4 fruit fly cellular contexts compared by ENCODE assay signal in genomic region chr3L:20185206-20185868, dm6.
TF ChIP-seq lines count a peak whose summit lies in the region.

No protein-coding gene starts in this region.

TF ChIP-seq in whole organism, adult, 20 proteins besides CTCF, POLR2A, EP300 and RAD21 (continued from another document):
- no peak for TF ChIP-seq tj (GFP tag; optimal IDR thresholded peaks at IDR 0.05; lab: Kevin White, UChicago)

TF ChIP-seq in whole organism, embryonic, 481 proteins besides CTCF, POLR2A, EP300 and RAD21 (continued from another document and continues in another):
- TF ChIP-seq CG6175 (GFP tag; IDR thresholded peaks at IDR 0.05; lab: Robert Waterston, UW) (no peak), knrl (GFP tag; IDR thresholded peaks at IDR 0.05; lab: Robert Waterston, UW; ENCODE audit: partially characterized antibody) (no peak), CG34224 (GFP tag; IDR thresholded peaks at IDR 0.05; lab: Robert Waterston, UW; ENCODE audit: partially characterized antibody) (no peak), nmo (GFP tag; optimal IDR thresholded peaks at IDR 0.05; lab: Kevin White, UChicago) (peak; percentile 71), Hr3 (GFP tag; optimal IDR thresholded peaks at IDR 0.05; lab: Kevin White, UChicago) (peak; percentile 46), CG9932 (GFP tag; IDR thresholded peaks at IDR 0.05; lab: Robert Waterston, UW) (peak; percentile 61), CG2202 (tag; optimal IDR thresholded peaks at IDR 0.05; lab: Kevin White, UChicago) (no peak), Ets97D (GFP tag; optimal IDR thresholded peaks at IDR 0.05; lab: Kevin White, UChicago) (no peak), HHEX (GFP tag; optimal IDR thresholded peaks at IDR 0.05; lab: Kevin White, UChicago) (peak; percentile 61), CG9817 (tag; optimal IDR thresholded peaks at IDR 0.05; lab: Kevin White, UChicago) (peak; percentile 36), CG11456 (GFP tag; IDR thresholded peaks at IDR 0.05; lab: Robert Waterston, UW) (0 out of 3 replicates have a peak, but pooled peaks have one; percentile 36), CG34422 (GFP tag; IDR thresholded peaks at IDR 0.05; lab: Robert Waterston, UW) (peak; percentile 48; the same call in 1 of the 3 replicates), CG6683 (GFP tag; optimal IDR thresholded peaks at IDR 0.05; lab: Kevin White, UChicago) (peak; percentile 0), schlank (tag; optimal IDR thresholded peaks at IDR 0.05; lab: Kevin White, UChicago) (peak; percentile 10), CG10543 (GFP tag; optimal IDR thresholded peaks at IDR 0.05; lab: Kevin White, UChicago) (peak; percentile 43), CG3163 (GFP tag; optimal IDR thresholded peaks at IDR 0.05; lab: Kevin White, UChicago) (no peak), CG2712 (tag; optimal IDR thresholded peaks at IDR 0.05; lab: Kevin White, UChicago) (peak; percentile 13), Ravus (GFP tag; IDR thresholded peaks at IDR 0.05; lab: Robert Waterston, UW) (no peak; the same call in 1 of the 2 replicates), Atf3 (GFP tag; optimal IDR thresholded peaks at IDR 0.05; lab: Kevin White, UChicago) (no peak), CG10321 (GFP tag; IDR thresholded peaks at IDR 0.05; lab: Robert Waterston, UW) (no peak), CG13894 (tag; optimal IDR thresholded peaks at IDR 0.05; lab: Kevin White, UChicago) (peak; percentile 56), Mrtf (GFP tag; IDR thresholded peaks at IDR 0.05; lab: Robert Waterston, UW) (no peak), pho (GFP tag; optimal IDR thresholded peaks at IDR 0.05; lab: Kevin White, UChicago) (peak; percentile 60), B-H2 (GFP tag; optimal IDR thresholded peaks at IDR 0.05; lab: Kevin White, UChicago) (peak; percentile 18), CG11398 (GFP tag; optimal IDR thresholded peaks at IDR 0.05; lab: Kevin White, UChicago) (no peak), CG2116 (GFP tag; optimal IDR thresholded peaks at IDR 0.05; lab: Kevin White, UChicago) (peak; percentile 37), dimm (GFP tag; IDR thresholded peaks at IDR 0.05; lab: Robert Waterston, UW) (no peak), sd (tag; optimal IDR thresholded peaks at IDR 0.05; lab: Kevin White, UChicago) (no peak), dan (GFP tag; IDR thresholded peaks at IDR 0.05; lab: Robert Waterston, UW) (no peak), eve (GFP tag; optimal IDR thresholded peaks at IDR 0.05; lab: Kevin White, UChicago) (peak in 1 of 2 experiments; percentile 81), exex (tag; optimal IDR thresholded peaks at IDR 0.05; lab: Kevin White, UChicago) (no peak), Camta (GFP tag; optimal IDR thresholded peaks at IDR 0.05; lab: Kevin White, UChicago) (no peak), Six4 (GFP tag; optimal IDR thresholded peaks at IDR 0.05; lab: Kevin White, UChicago) (no peak), Hand (GFP tag; optimal IDR thresholded peaks at IDR 0.05; lab: Kevin White, UChicago) (peak; percentile 71), CG33557 (GFP tag; optimal IDR thresholded peaks at IDR 0.05; lab: Kevin White, UChicago) (no peak), gfzf (GFP tag; optimal IDR thresholded peaks at IDR 0.05; lab: Kevin White, UChicago) (no peak), CG10565 (GFP tag; optimal IDR thresholded peaks at IDR 0.05; lab: Kevin White, UChicago) (no peak), CG18599 (GFP tag; optimal IDR thresholded peaks at IDR 0.05; lab: Kevin White, UChicago) (peak; percentile 82), Vsx1 (GFP tag; optimal IDR thresholded peaks at IDR 0.05; lab: Kevin White, UChicago) (no peak), mam (GFP tag; optimal IDR thresholded peaks at IDR 0.05; lab: Kevin White, UChicago) (no peak), jumu (GFP tag; optimal IDR thresholded peaks at IDR 0.05; lab: Kevin White, UChicago) (no peak), HmgD (GFP tag; optimal IDR thresholded peaks at IDR 0.05; lab: Kevin White, UChicago) (no peak), CG17912 (GFP tag; optimal IDR thresholded peaks at IDR 0.05; lab: Kevin White, UChicago) (no peak), ase (GFP tag; IDR thresholded peaks at IDR 0.05; lab: Robert Waterston, UW) (no peak)

TF ChIP-seq in whole organism, prepupa, 60 proteins besides CTCF, POLR2A, EP300 and RAD21 (continued from another document):
- TF ChIP-seq CG3032 (tag; optimal IDR thresholded peaks at IDR 0.05; lab: Kevin White, UChicago), result peak; percentile 38
- peak; percentile 45 for TF ChIP-seq CG10669 (GFP tag; optimal IDR thresholded peaks at IDR 0.05; lab: Kevin White, UChicago)
- TF ChIP-seq Sox15 (GFP tag; optimal IDR thresholded peaks at IDR 0.05; lab: Kevin White, UChicago), result peak; percentile 66
- peak; percentile 60 for TF ChIP-seq Ets96B (tag; optimal IDR thresholded peaks at IDR 0.05; lab: Kevin White, UChicago)
- peak; percentile 48 for TF ChIP-seq Hr39 (GFP tag; optimal IDR thresholded peaks at IDR 0.05; lab: Kevin White, UChicago)
- TF ChIP-seq dsx (GFP tag; optimal IDR thresholded peaks at IDR 0.05; lab: Kevin White, UChicago; ENCODE audit: poor library complexity, severe bottlenecking), result peak; percentile 41
- TF ChIP-seq fkh (GFP tag; optimal IDR thresholded peaks at IDR 0.05; lab: Kevin White, UChicago), result no peak
- no peak for TF ChIP-seq CG9139 (GFP tag; optimal IDR thresholded peaks at IDR 0.05; lab: Kevin White, UChicago)
- peak; percentile 71 for TF ChIP-seq CG15336 (GFP tag; IDR thresholded peaks at IDR 0.05; lab: Robert Waterston, UW)
- peak; percentile 76 for TF ChIP-seq CG8119 (GFP tag; IDR thresholded peaks at IDR 0.05; lab: Robert Waterston, UW)
- peak; percentile 72 for TF ChIP-seq CG8632 (GFP tag; optimal IDR thresholded peaks at IDR 0.05; lab: Kevin White, UChicago)
- peak; percentile 30 for TF ChIP-seq Ets21C (GFP tag; optimal IDR thresholded peaks at IDR 0.05; lab: Kevin White, UChicago)
- peak; percentile 95 for TF ChIP-seq Eip78C (GFP tag; lab: Kevin White, UChicago)
- TF ChIP-seq fd85E (GFP tag; optimal IDR thresholded peaks at IDR 0.05; lab: Kevin White, UChicago), result no peak
- TF ChIP-seq acj6 (GFP tag; optimal IDR thresholded peaks at IDR 0.05; lab: Kevin White, UChicago), result peak; percentile 81
- no peak for TF ChIP-seq Gug (GFP tag; IDR thresholded peaks at IDR 0.05; lab: Robert Waterston, UW)
- TF ChIP-seq CG6854 (GFP tag; optimal IDR thresholded peaks at IDR 0.05; lab: Kevin White, UChicago), result no peak
- TF ChIP-seq CG1621 (tag; optimal IDR thresholded peaks at IDR 0.05; lab: Kevin White, UChicago), result peak; percentile 66
- peak; percentile 64 for TF ChIP-seq fd59A (GFP tag; optimal IDR thresholded peaks at IDR 0.05; lab: Kevin White, UChicago)
- 0 out of 3 replicates have a peak, but pooled peaks have one; percentile 42 for TF ChIP-seq CG6163 (GFP tag; IDR thresholded peaks at IDR 0.05; lab: Robert Waterston, UW)
- TF ChIP-seq CG6808 (GFP tag; optimal IDR thresholded peaks at IDR 0.05; lab: Kevin White, UChicago), result no peak
- peak; percentile 11 for TF ChIP-seq Lpt (GFP tag; optimal IDR thresholded peaks at IDR 0.05; lab: Kevin White, UChicago)
- TF ChIP-seq esn (GFP tag; optimal IDR thresholded peaks at IDR 0.05; lab: Kevin White, UChicago), result peak; percentile 63
- peak; percentile 39 to 68 for TF ChIP-seq ss (GFP tag; optimal IDR thresholded peaks at IDR 0.05; lab: Kevin White, UChicago)
- TF ChIP-seq Blimp-1 (GFP tag; optimal IDR thresholded peaks at IDR 0.05; lab: Kevin White, UChicago), result no peak
- TF ChIP-seq CG11294 (GFP tag; IDR thresholded peaks at IDR 0.05; lab: Robert Waterston, UW), result no peak
- no peak for TF ChIP-seq CG11762 (GFP tag; optimal IDR thresholded peaks at IDR 0.05; lab: Kevin White, UChicago; ENCODE audit: insufficient read depth)
- TF ChIP-seq eg (GFP tag; IDR thresholded peaks at IDR 0.05; lab: Robert Waterston, UW), result no peak
- TF ChIP-seq CG32006 (GFP tag; optimal IDR thresholded peaks at IDR 0.05; lab: Kevin White, UChicago), result peak; percentile 87
- TF ChIP-seq achi (GFP tag; optimal IDR thresholded peaks at IDR 0.05; lab: Kevin White, UChicago), result peak; percentile 73
- TF ChIP-seq Eip93F (GFP tag; optimal IDR thresholded peaks at IDR 0.05; lab: Kevin White, UChicago), result no peak
- no peak for TF ChIP-seq Hr38 (GFP tag; optimal IDR thresholded peaks at IDR 0.05; lab: Kevin White, UChicago)
- no peak for TF ChIP-seq cyc (GFP tag; optimal IDR thresholded peaks at IDR 0.05; lab: Kevin White, UChicago)
- TF ChIP-seq CG11902 (GFP tag; optimal IDR thresholded peaks at IDR 0.05; lab: Kevin White, UChicago), result no peak
- TF ChIP-seq svp (GFP tag; lab: Kevin White, UChicago), result peak; percentile 77
- TF ChIP-seq OdsH (GFP tag; optimal IDR thresholded peaks at IDR 0.05; lab: Kevin White, UChicago), result peak; percentile 81
- peak; percentile 0 for TF ChIP-seq vri (GFP tag; optimal IDR thresholded peaks at IDR 0.05; lab: Kevin White, UChicago)
- no peak for TF ChIP-seq dac (GFP tag; optimal IDR thresholded peaks at IDR 0.05; lab: Kevin White, UChicago)
- peak; percentile 37 for TF ChIP-seq Eip75B (GFP tag; optimal IDR thresholded peaks at IDR 0.05; lab: Kevin White, UChicago)
- TF ChIP-seq Sox102F (GFP tag; optimal IDR thresholded peaks at IDR 0.05; lab: Kevin White, UChicago), result peak; percentile 61
- peak; percentile 69 for TF ChIP-seq Sox14 (GFP tag; optimal IDR thresholded peaks at IDR 0.05; lab: Kevin White, UChicago)

TF ChIP-seq in whole organism, wandering third instar larva, 38 proteins besides CTCF, POLR2A, EP300 and RAD21 (continued from another document):
- TF ChIP-seq N (GFP tag; optimal IDR thresholded peaks at IDR 0.05; lab: Kevin White, UChicago) (no peak), pan (optimal IDR thresholded peaks at IDR 0.05; lab: Kevin White, UChicago) (no peak), usp (GFP tag; optimal IDR thresholded peaks at IDR 0.05; lab: Kevin White, UChicago) (no peak), OdsH (GFP tag; optimal IDR thresholded peaks at IDR 0.05; lab: Kevin White, UChicago) (peak; percentile 67), br (GFP tag; optimal IDR thresholded peaks at IDR 0.05; lab: Kevin White, UChicago) (peak; percentile 32), Dfd (GFP tag; optimal IDR thresholded peaks at IDR 0.05; lab: Kevin White, UChicago) (no peak), dsf (GFP tag; optimal IDR thresholded peaks at IDR 0.05; lab: Kevin White, UChicago; ENCODE audit: borderline replicate concordance) (peak; percentile 8), Hr83 (GFP tag; optimal IDR thresholded peaks at IDR 0.05; lab: Kevin White, UChicago; ENCODE audit: poor library complexity, severe bottlenecking) (no peak), Sp1 (GFP tag; optimal IDR thresholded peaks at IDR 0.05; lab: Kevin White, UChicago) (peak; percentile 39), rgr (GFP tag; optimal IDR thresholded peaks at IDR 0.05; lab: Kevin White, UChicago) (peak; percentile 53), CrebA (GFP tag; optimal IDR thresholded peaks at IDR 0.05; lab: Kevin White, UChicago; ENCODE audit: borderline replicate concordance) (no peak), Dif (GFP tag; optimal IDR thresholded peaks at IDR 0.05; lab: Kevin White, UChicago; ENCODE audit: partially characterized antibody) (peak; percentile 49), HLH106 (tag; optimal IDR thresholded peaks at IDR 0.05; lab: Kevin White, UChicago) (no peak), Mio (GFP tag; optimal IDR thresholded peaks at IDR 0.05; lab: Kevin White, UChicago) (no peak)
